Worm (Caenorhabditis elegans) whole organism, mixed stage, embryonic: ENCODE results near the gene F53F8.4.

Source experiments
- ham-2 ChIP-seq: fragments of 200-800 bp; sonication (Bioruptor generic); optimal IDR thresholded peaks from 2 replicates; lab custom pipeline; 2018; ENCODE audit warnings: mild to moderate bottlenecking, missing genetic modification characterization, missing compliant biosample characterization
- hlh-1 ChIP-seq: fragments of 150-350 bp; optimal IDR thresholded peaks from 2 replicates; lab custom pipeline; 2014; ENCODE audit warnings: missing biosample characterization, missing genetic modification reagents, missing genetic modification characterization
- mep-1 ChIP-seq: fragments of 150-350 bp; optimal IDR thresholded peaks from 2 replicates; lab custom pipeline; 2017; ENCODE audit warnings: missing biosample characterization, missing genetic modification reagents, missing genetic modification characterization, inconsistent platforms
- mls-2 ChIP-seq: sonication (generic microtip); optimal IDR thresholded peaks from 2 replicates; lab custom pipeline; 2016; ENCODE audit warnings: mild to moderate bottlenecking, missing genetic modification characterization, moderate library complexity, missing compliant biosample characterization
- nhr-237 ChIP-seq: fragments of 150-350 bp; optimal IDR thresholded peaks from 2 replicates; lab custom pipeline; 2014; ENCODE audit warnings: missing biosample characterization, missing genetic modification characterization
- nhr-28 ChIP-seq: fragments of 150-350 bp; optimal IDR thresholded peaks from 2 replicates; lab custom pipeline; 2014; ENCODE audit warnings: missing biosample characterization, missing genetic modification characterization
- tbx-8 ChIP-seq: fragments of 200-800 bp; sonication (Bioruptor generic); optimal IDR thresholded peaks from 2 replicates; lab custom pipeline; 2018; ENCODE audit warnings: mild to moderate bottlenecking, missing genetic modification characterization, moderate library complexity, missing compliant biosample characterization

DNA sequence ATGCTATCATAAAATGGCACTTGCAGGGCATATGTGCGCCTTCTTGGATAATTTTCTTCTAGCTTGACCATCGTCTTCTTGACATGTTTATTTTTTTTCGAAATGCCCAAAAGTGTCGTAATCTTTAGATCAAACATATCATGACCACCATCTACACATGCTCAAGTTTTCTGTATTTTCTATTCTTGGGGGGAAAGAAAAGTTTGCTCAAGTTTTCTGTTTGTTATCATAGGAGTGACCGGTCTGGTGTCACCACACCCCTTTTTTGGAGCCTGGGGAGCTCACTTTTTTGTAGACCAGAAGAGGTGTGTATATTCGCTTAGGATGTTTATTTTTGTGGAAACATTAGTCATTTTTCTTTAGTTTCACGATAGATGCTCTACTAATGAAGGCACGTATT lies 6.1 kb downstream of the F53F8.4 start, which contains the start of gene klf-2:
- TF ChIP-seq nhr-28 (no peak), mls-2 (tag; lab: Kevin White, UChicago) (no peak), ham-2 (GFP tag; lab: Kevin White, UChicago) (no peak), tbx-8 (GFP tag; lab: Kevin White, UChicago) (no peak), mep-1 (tag; lab: Kevin White, UChicago) (no peak), nhr-237 (no peak), hlh-1 (no peak)
